Fruit fly (Drosophila melanogaster): ENCODE data around the gene CG4565.
A peak's percentile ranks its signal among the peaks of the same experiment; 100 is the strongest.

CG4565 gene

DNA sequence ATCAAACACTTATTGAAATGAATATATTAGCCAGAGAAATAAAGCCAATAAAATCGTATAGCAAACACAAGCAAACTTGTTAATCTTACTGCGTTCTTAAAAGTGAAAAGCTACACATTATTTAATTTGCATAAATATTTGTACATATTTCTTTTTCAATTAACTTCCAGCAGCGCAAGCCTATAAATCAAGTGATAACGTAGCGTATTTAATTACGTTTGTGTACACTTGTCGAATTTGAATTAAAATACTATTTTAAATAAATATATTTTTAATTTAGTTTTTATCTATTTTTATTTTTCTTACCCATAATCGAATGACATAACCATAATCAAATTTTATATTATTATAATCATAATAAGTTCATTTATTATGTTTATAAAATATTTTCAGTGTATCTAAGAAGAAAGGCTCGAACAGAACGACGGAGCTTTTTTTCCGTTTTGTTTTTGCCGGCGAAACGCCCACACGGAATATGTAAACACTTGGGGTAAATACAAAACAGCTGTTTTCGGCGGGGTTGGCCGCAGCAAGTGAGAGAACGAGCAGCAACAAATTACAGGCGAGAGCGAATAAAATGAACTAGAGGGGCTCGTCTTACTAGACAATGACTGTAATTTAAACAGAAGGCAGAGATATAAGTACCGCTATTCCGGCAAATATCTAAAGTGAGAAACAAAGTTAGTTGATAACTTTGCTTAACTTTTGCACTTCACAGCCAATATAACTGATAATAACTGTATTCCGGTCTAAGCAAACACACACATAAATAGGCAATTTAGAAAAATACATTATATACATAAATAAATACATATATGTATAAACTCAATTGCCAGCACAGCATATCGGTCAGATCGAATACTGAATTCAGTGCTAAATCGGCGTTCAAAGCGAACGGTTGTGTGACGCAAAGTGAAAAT lies 23.3 kb downstream of the CG4565 start, which contains the start of gene Sodh2 (continued):
- TF ChIP-seq H15 (GFP tag; IDR thresholded peaks at IDR 0.05): peak; percentile 61
- peak; percentile 47 for TF ChIP-seq Xbp1 (GFP tag; optimal IDR thresholded peaks at IDR 0.05)
- peak; percentile 13 for TF ChIP-seq bigmax (GFP tag; optimal IDR thresholded peaks at IDR 0.05)
- TF ChIP-seq CG17912 (GFP tag; optimal IDR thresholded peaks at IDR 0.05): peak; percentile 82
- peak; percentile 2 for TF ChIP-seq CG12299 (tag; optimal IDR thresholded peaks at IDR 0.05)
- TF ChIP-seq CG18262 (tag; optimal IDR thresholded peaks at IDR 0.05): peak; percentile 81
- TF ChIP-seq CTCF (GFP tag; optimal IDR thresholded peaks at IDR 0.05): peak; percentile 27
- no peak for TF ChIP-seq CG12744 (GFP tag; optimal IDR thresholded peaks at IDR 0.05)
- TF ChIP-seq p53 (GFP tag; optimal IDR thresholded peaks at IDR 0.05): no peak
- no peak for TF ChIP-seq sc (optimal IDR thresholded peaks at IDR 0.05)
- no peak for TF ChIP-seq sc (GFP tag; optimal IDR thresholded peaks at IDR 0.05)
- peak; percentile 85 for TF ChIP-seq zfh2 (GFP tag; optimal IDR thresholded peaks at IDR 0.05)
- no peak for TF ChIP-seq hbn (GFP tag; IDR thresholded peaks at IDR 0.05; ENCODE audit: partially characterized antibody)
- TF ChIP-seq sr (GFP tag; IDR thresholded peaks at IDR 0.05): peak; percentile 90
- TF ChIP-seq zf30C (GFP tag; optimal IDR thresholded peaks at IDR 0.05): peak; percentile 64
- TF ChIP-seq CG12659 (GFP tag; optimal IDR thresholded peaks at IDR 0.05): peak; percentile 85
- TF ChIP-seq Dbx (GFP tag; IDR thresholded peaks at IDR 0.05): peak; percentile 66; the same call in 2 of the 3 replicates
- TF ChIP-seq chn (GFP tag; optimal IDR thresholded peaks at IDR 0.05): peak; percentile 22
- peak in 1 of 2 experiments; percentile 44 for TF ChIP-seq Hr78 (GFP tag; optimal IDR thresholded peaks at IDR 0.05)
- TF ChIP-seq ems (GFP tag; optimal IDR thresholded peaks at IDR 0.05): peak; percentile 12
- TF ChIP-seq YL-1 (GFP tag; optimal IDR thresholded peaks at IDR 0.05): peak; percentile 75
- TF ChIP-seq Fer3 (tag; optimal IDR thresholded peaks at IDR 0.05): peak; percentile 81
- TF ChIP-seq grau (tag; optimal IDR thresholded peaks at IDR 0.05): peak; percentile 95
- TF ChIP-seq CG5180 (GFP tag; optimal IDR thresholded peaks at IDR 0.05): peak; percentile 68
- TF ChIP-seq Gug (GFP tag; IDR thresholded peaks at IDR 0.05): peak; percentile 73; the same call in 2 of the 4 replicates
- no peak for TF ChIP-seq CG4360 (GFP tag; IDR thresholded peaks at IDR 0.05)
- TF ChIP-seq wek (GFP tag; optimal IDR thresholded peaks at IDR 0.05): peak; percentile 85
- TF ChIP-seq Pdp1 (GFP tag; optimal IDR thresholded peaks at IDR 0.05): peak; percentile 30 to 59
- TF ChIP-seq CG15011 (GFP tag; optimal IDR thresholded peaks at IDR 0.05): peak; percentile 39
- TF ChIP-seq CG4707 (GFP tag; optimal IDR thresholded peaks at IDR 0.05): peak; percentile 72
- peak; percentile 42; the same call in 1 of the 2 replicates for TF ChIP-seq stc (GFP tag; IDR thresholded peaks at IDR 0.05)
- TF ChIP-seq Scr (GFP tag; IDR thresholded peaks at IDR 0.05; ENCODE audit: partially characterized antibody): no peak
- TF ChIP-seq CG31441 (GFP tag; IDR thresholded peaks at IDR 0.05): peak; percentile 87
- peak; percentile 73 for TF ChIP-seq D19A (tag; optimal IDR thresholded peaks at IDR 0.05)
- TF ChIP-seq CG8359 (GFP tag; optimal IDR thresholded peaks at IDR 0.05; ENCODE audit: borderline replicate concordance): peak; percentile 40
- no peak for TF ChIP-seq HmgD (GFP tag; optimal IDR thresholded peaks at IDR 0.05)
- peak; percentile 14 for TF ChIP-seq cg (GFP tag; optimal IDR thresholded peaks at IDR 0.05)
- peak; percentile 66 for TF ChIP-seq HLH54F (GFP tag; optimal IDR thresholded peaks at IDR 0.05)
- peak; percentile 67 for TF ChIP-seq gcm (GFP tag; optimal IDR thresholded peaks at IDR 0.05)
- TF ChIP-seq en (GFP tag; optimal IDR thresholded peaks at IDR 0.05): peak; percentile 28
- TF ChIP-seq CG10654 (GFP tag; optimal IDR thresholded peaks at IDR 0.05): peak; percentile 47
- peak; percentile 84 for TF ChIP-seq slbo (GFP tag; IDR thresholded peaks at IDR 0.05)
- TF ChIP-seq CG10565 (GFP tag; optimal IDR thresholded peaks at IDR 0.05): no peak
- TF ChIP-seq CG17186 (GFP tag; optimal IDR thresholded peaks at IDR 0.05): no peak
- peak; percentile 59 for TF ChIP-seq CG17359 (tag; optimal IDR thresholded peaks at IDR 0.05)
- no peak for TF ChIP-seq psq (GFP tag; optimal IDR thresholded peaks at IDR 0.05)
- peak; percentile 25 for TF ChIP-seq CG5245 (GFP tag; optimal IDR thresholded peaks at IDR 0.05)
- TF ChIP-seq Deaf1 (tag; optimal IDR thresholded peaks at IDR 0.05): peak; percentile 67

Measured in whole organism, embryonic.